Fruit fly (Drosophila melanogaster): ENCODE data around the gene CG10154.

The CG10154 gene

dm6 chr3L:13406873-13407272, 30.1 kb downstream of the CG10154 start (continued):
- TF ChIP-seq CG11504 (tag; optimal IDR thresholded peaks at IDR 0.05) (peak; percentile 24), phol (tag; optimal IDR thresholded peaks at IDR 0.05) (peak; percentile 18), sens (GFP tag) (peak; percentile 84), Kr (GFP tag; optimal IDR thresholded peaks at IDR 0.05) (no peak), HLH4C (GFP tag; IDR thresholded peaks at IDR 0.05; ENCODE audit: partially characterized antibody) (no peak), CG12942 (GFP tag; optimal IDR thresholded peaks at IDR 0.05) (no peak), CG18262 (tag; optimal IDR thresholded peaks at IDR 0.05) (peak; percentile 20), lola (GFP tag; optimal IDR thresholded peaks at IDR 0.05) (peak in 1 of 3 experiments; percentile 48)

- TF ChIP-seq sim (GFP tag; IDR thresholded peaks at IDR 0.05) (0 out of 2 replicates have a peak, but pooled peaks have one; percentile 11), stc (GFP tag; IDR thresholded peaks at IDR 0.05) (no peak), CG14710 (tag; optimal IDR thresholded peaks at IDR 0.05) (peak; percentile 76), sens (GFP tag) (peak; percentile 96), CG31441 (GFP tag; IDR thresholded peaks at IDR 0.05) (peak; percentile 60; the same call in 1 of the 2 replicates), gem (tag; optimal IDR thresholded peaks at IDR 0.05) (peak; percentile 60), nmo (GFP tag; optimal IDR thresholded peaks at IDR 0.05) (peak; percentile 68), Usf (GFP tag; optimal IDR thresholded peaks at IDR 0.05) (no peak), bsh (GFP tag; optimal IDR thresholded peaks at IDR 0.05) (peak in 1 of 2 experiments; percentile 18), CG10979 (tag; optimal IDR thresholded peaks at IDR 0.05) (peak; percentile 62), Xrp1 (GFP tag; IDR thresholded peaks at IDR 0.05) (peak; percentile 40; the same call in 1 of the 2 replicates), CG30403 (GFP tag; optimal IDR thresholded peaks at IDR 0.05) (peak; percentile 19), CG17385 (GFP tag; optimal IDR thresholded peaks at IDR 0.05) (no peak), Sox100B (GFP tag; optimal IDR thresholded peaks at IDR 0.05) (peak; percentile 49), Blimp-1 (GFP tag; optimal IDR thresholded peaks at IDR 0.05) (peak; percentile 36), CG14050 (GFP tag; IDR thresholded peaks at IDR 0.05) (no peak), trem (tag; optimal IDR thresholded peaks at IDR 0.05) (peak; percentile 6), slp2 (GFP tag; optimal IDR thresholded peaks at IDR 0.05) (peak; percentile 5), jing (GFP tag; optimal IDR thresholded peaks at IDR 0.05) (peak; percentile 10), Sox102F (GFP tag; optimal IDR thresholded peaks at IDR 0.05) (peak; percentile 20), CG4820 (GFP tag; optimal IDR thresholded peaks at IDR 0.05) (peak; percentile 32), CG13775 (GFP tag; optimal IDR thresholded peaks at IDR 0.05) (peak; percentile 42), Asciz (GFP tag; optimal IDR thresholded peaks at IDR 0.05) (peak; percentile 3), cad (GFP tag; optimal IDR thresholded peaks at IDR 0.05) (peak; percentile 57), CG10267 (tag; optimal IDR thresholded peaks at IDR 0.05) (peak; percentile 56), dmrt11E (tag; optimal IDR thresholded peaks at IDR 0.05) (peak; percentile 70), lola (GFP tag; optimal IDR thresholded peaks at IDR 0.05) (peak in 1 of 3 experiments; percentile 77), CG6254 (GFP tag; optimal IDR thresholded peaks at IDR 0.05) (peak; percentile 59), so (GFP tag; IDR thresholded peaks at IDR 0.05) (no peak), CG8478 (optimal IDR thresholded peaks at IDR 0.05) (no peak), bcd (GFP tag; optimal IDR thresholded peaks at IDR 0.05) (peak; percentile 21), psq (GFP tag; optimal IDR thresholded peaks at IDR 0.05) (no peak), Med (GFP tag) (peak; percentile 40), CG6654 (GFP tag; optimal IDR thresholded peaks at IDR 0.05) (peak; percentile 25), CG13287 (GFP tag; IDR thresholded peaks at IDR 0.05; ENCODE audit: partially characterized antibody) (0 out of 2 replicates have a peak, but pooled peaks have one; percentile 21), Deaf1 (tag; optimal IDR thresholded peaks at IDR 0.05) (peak; percentile 89), CG9437 (GFP tag; optimal IDR thresholded peaks at IDR 0.05) (peak; percentile 11), chinmo (GFP tag; IDR thresholded peaks at IDR 0.05; ENCODE audit: partially characterized antibody) (peak; percentile 49; the same call in 1 of the 4 replicates), zen (tag; optimal IDR thresholded peaks at IDR 0.05) (peak; percentile 2), CG7372 (GFP tag; IDR thresholded peaks at IDR 0.05) (no peak)
Observed at dm6 chr3L:13403141-13403867, 33.6 kb downstream of the CG10154 start.
